Fruit fly (Drosophila melanogaster) whole organism, pupa: ENCODE measurements around the gene CG31088.

Experiments
- CG15710 ChIP-seq: fragments of 200-800 bp; sonication (Bioruptor generic); optimal IDR thresholded peaks from 2 replicates; lab custom pipeline; 2018; ENCODE audit warnings: missing biosample characterization, mild to moderate bottlenecking, missing genetic modification characterization, moderate library complexity
- CG4496 ChIP-seq: fragments of 200-800 bp; sonication (Bioruptor generic); IDR thresholded peaks from 3 replicates; pipeline ENCODE4 v1.3.6; 2022; ENCODE audit warnings: missing biosample characterization, missing genetic modification characterization
- EcR ChIP-seq: fragments of 200-800 bp; sonication (Bioruptor generic); optimal IDR thresholded peaks from 3 replicates; lab custom pipeline; 2019; ENCODE audit warnings: missing biosample characterization, missing genetic modification characterization, mild to moderate bottlenecking, moderate library complexity, missing genetic modification reagents

dm6 chr3R:15947605-15948004 lies 3.1 kb downstream of the CG31088 start:
- no peak for TF ChIP-seq EcR (GFP tag; lab: Kevin White, UChicago)
- no peak for TF ChIP-seq CG15710
- no peak for TF ChIP-seq CG4496 (GFP tag; lab: Robert Waterston, UW)
